Fruit fly (Drosophila melanogaster): Measurements from ENCODE around the gene CG17028.

The CG17028 gene

dm6 chr3L:16002116-16002716, 23.9 kb downstream of the CG17028 start:
- TF ChIP-seq CrebA (GFP tag; optimal IDR thresholded peaks at IDR 0.05; ENCODE audit: borderline replicate concordance) (peak; percentile 11), Vsx2 (GFP tag; optimal IDR thresholded peaks at IDR 0.05; ENCODE audit: partially characterized antibody) (no peak), ey (GFP tag; optimal IDR thresholded peaks at IDR 0.05) (no peak), fru (GFP tag; optimal IDR thresholded peaks at IDR 0.05) (peak; percentile 34), psq (GFP tag; optimal IDR thresholded peaks at IDR 0.05) (peak; percentile 12)

- no peak for TF ChIP-seq pan (optimal IDR thresholded peaks at IDR 0.05)
- no peak for TF ChIP-seq tai (GFP tag; optimal IDR thresholded peaks at IDR 0.05)
- peak; percentile 10 for TF ChIP-seq sage (GFP tag; optimal IDR thresholded peaks at IDR 0.05)
- no peak for TF ChIP-seq Dfd (GFP tag; optimal IDR thresholded peaks at IDR 0.05)
- no peak for TF ChIP-seq Vsx2 (GFP tag; optimal IDR thresholded peaks at IDR 0.05; ENCODE audit: partially characterized antibody)
- TF ChIP-seq foxo (GFP tag; optimal IDR thresholded peaks at IDR 0.05) = peak; percentile 39 to 63
- TF ChIP-seq dsf (GFP tag; optimal IDR thresholded peaks at IDR 0.05; ENCODE audit: borderline replicate concordance) = peak; percentile 33
- peak; percentile 5 for TF ChIP-seq br (GFP tag; optimal IDR thresholded peaks at IDR 0.05)
- TF ChIP-seq Myc (optimal IDR thresholded peaks at IDR 0.05) = peak; percentile 93
- no peak for TF ChIP-seq Dif (GFP tag; optimal IDR thresholded peaks at IDR 0.05; ENCODE audit: partially characterized antibody)
- peak; percentile 97 for TF ChIP-seq psq (GFP tag; optimal IDR thresholded peaks at IDR 0.05)
- TF ChIP-seq Jra (GFP tag; optimal IDR thresholded peaks at IDR 0.05) = peak; percentile 31
- no peak for TF ChIP-seq Abd-B (GFP tag; optimal IDR thresholded peaks at IDR 0.05)
- peak; percentile 28 for TF ChIP-seq Hr83 (GFP tag; optimal IDR thresholded peaks at IDR 0.05; ENCODE audit: poor library complexity, severe bottlenecking)
- TF ChIP-seq CG32264 (GFP tag; optimal IDR thresholded peaks at IDR 0.05) = no peak
- TF ChIP-seq Rel (GFP tag; optimal IDR thresholded peaks at IDR 0.05) = peak; percentile 25
- TF ChIP-seq Rel (tag; optimal IDR thresholded peaks at IDR 0.05) = peak; percentile 88
- TF ChIP-seq GATAd (GFP tag; optimal IDR thresholded peaks at IDR 0.05) = no peak
- peak; percentile 37 for TF ChIP-seq sv (GFP tag; optimal IDR thresholded peaks at IDR 0.05)
- TF ChIP-seq ey (GFP tag; optimal IDR thresholded peaks at IDR 0.05) = peak; percentile 57
- peak; percentile 74 for TF ChIP-seq HLH106 (tag; optimal IDR thresholded peaks at IDR 0.05)
- TF ChIP-seq fru (GFP tag; optimal IDR thresholded peaks at IDR 0.05) = peak; percentile 45
- TF ChIP-seq woc (GFP tag; optimal IDR thresholded peaks at IDR 0.05) = peak; percentile 61
- TF ChIP-seq dmrt93B (GFP tag; optimal IDR thresholded peaks at IDR 0.05) = peak; percentile 4
- TF ChIP-seq h (GFP tag; optimal IDR thresholded peaks at IDR 0.05) = peak; percentile 52
- peak; percentile 69 for TF ChIP-seq Sp1 (GFP tag; optimal IDR thresholded peaks at IDR 0.05)
- no peak for TF ChIP-seq Hr78 (GFP tag; optimal IDR thresholded peaks at IDR 0.05)
- TF ChIP-seq usp (GFP tag; optimal IDR thresholded peaks at IDR 0.05) = no peak
- TF ChIP-seq OdsH (GFP tag; optimal IDR thresholded peaks at IDR 0.05) = peak; percentile 51
- TF ChIP-seq rgr (GFP tag; optimal IDR thresholded peaks at IDR 0.05) = peak; percentile 38
- no peak for TF ChIP-seq brk (GFP tag; optimal IDR thresholded peaks at IDR 0.05)
- peak; percentile 10 for TF ChIP-seq CG9705 (GFP tag; optimal IDR thresholded peaks at IDR 0.05)
- no peak for TF ChIP-seq CrebA (GFP tag; optimal IDR thresholded peaks at IDR 0.05; ENCODE audit: borderline replicate concordance)
- no peak for TF ChIP-seq jim (GFP tag; optimal IDR thresholded peaks at IDR 0.05)
- no peak for TF ChIP-seq dl (GFP tag; optimal IDR thresholded peaks at IDR 0.05; ENCODE audit: insufficient read depth in 1 of 2, partially characterized antibody in 2 of 2)
- peak; percentile 59 for TF ChIP-seq Hnf4 (GFP tag; optimal IDR thresholded peaks at IDR 0.05)
Observed at dm6 chr3L:16004401-16005237, 26.3 kb downstream of the CG17028 start, which contains the start of the genes hzg and mRpS31. hzg (minus strand) TSS chr3L:16004736. mRpS31 (plus strand) TSS chr3L:16005193.

dm6 chr3L:16010176-16010575, 31.9 kb downstream of the CG17028 start:
- TF ChIP-seq CrebA (GFP tag; optimal IDR thresholded peaks at IDR 0.05; ENCODE audit: borderline replicate concordance) (no peak), pan (optimal IDR thresholded peaks at IDR 0.05) (no peak)
